Fruit fly (Drosophila melanogaster) whole organism, embryonic: Measurements from ENCODE around the gene CG15625.

ENCODE experiments used
- CG12299 ChIP-seq: fragments of 200-800 bp; sonication (Bioruptor generic); optimal IDR thresholded peaks from 2 replicates; lab custom pipeline; 2018; ENCODE audit warnings: missing biosample characterization, mild to moderate bottlenecking, missing genetic modification characterization
- CG1602 ChIP-seq: fragments of 200-800 bp; sonication (Bioruptor generic); optimal IDR thresholded peaks from 3 replicates; lab custom pipeline; 2016; ENCODE audit warnings: missing biosample characterization, missing genetic modification characterization
- caup ChIP-seq: fragments of 200-800 bp; sonication (Bioruptor generic); optimal IDR thresholded peaks from 3 replicates; lab custom pipeline; 2017; ENCODE audit warnings: missing biosample characterization, mild to moderate bottlenecking, missing genetic modification characterization, moderate library complexity; ENCODE audit not compliant: severe bottlenecking

- TF ChIP-seq CG12299 (tag; lab: Kevin White, UChicago) (no peak), CG1602 (GFP tag; lab: Kevin White, UChicago) (no peak), caup (no peak)
Observed at dm6 chr2L:4903838-4904237, 14.0 kb downstream of the CG15625 start.
